Fruit fly (Drosophila melanogaster) whole organism, pupa: ENCODE data around the gene mRF1.

Experiments used
- CG12605 ChIP-seq: fragments of 200-800 bp; sonication (Bioruptor generic); IDR thresholded peaks from 2 replicates; pipeline ENCODE4 v1.3.6; 2022; ENCODE audit warnings: missing biosample characterization, missing genetic modification characterization
- CG32121 ChIP-seq: fragments of 200-800 bp; sonication (Bioruptor generic); IDR thresholded peaks from 2 replicates; pipeline ENCODE4 v1.3.6; 2022; ENCODE audit warnings: missing biosample characterization, missing genetic modification characterization
- CG8159 ChIP-seq: fragments of 200-800 bp; sonication (Bioruptor generic); optimal IDR thresholded peaks from 3 replicates; lab custom pipeline; 2018; ENCODE audit warnings: missing biosample characterization, mild to moderate bottlenecking, missing genetic modification characterization, moderate library complexity
- EcR ChIP-seq: fragments of 200-800 bp; sonication (Bioruptor generic); optimal IDR thresholded peaks from 3 replicates; lab custom pipeline; 2019; ENCODE audit warnings: missing biosample characterization, missing genetic modification characterization, mild to moderate bottlenecking, moderate library complexity, missing genetic modification reagents
- rn ChIP-seq: fragments of 200-800 bp; sonication (Bioruptor generic); IDR thresholded peaks from 2 replicates; pipeline ENCODE4 v1.3.6; 2022; ENCODE audit warnings: missing biosample characterization, missing genetic modification characterization

DNA sequence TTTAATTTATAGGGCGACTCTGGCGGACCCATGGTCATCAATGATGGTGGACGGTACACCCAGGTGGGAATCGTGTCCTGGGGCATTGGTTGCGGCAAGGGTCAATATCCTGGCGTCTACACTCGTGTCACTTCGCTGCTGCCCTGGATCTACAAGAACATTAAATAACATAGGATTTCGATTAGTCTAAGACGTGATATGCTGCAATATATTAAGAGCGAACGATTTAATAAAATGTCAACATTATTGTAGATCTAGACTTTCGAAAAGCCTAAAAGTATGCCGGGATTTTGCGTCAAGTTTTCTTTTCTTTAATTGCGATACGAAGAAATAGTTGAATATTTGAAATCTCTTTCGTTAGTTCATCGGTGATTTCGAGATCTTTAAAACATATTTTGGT, 37.4 kb downstream of the mRF1 start, which contains the start of gene Naa20B:
- TF ChIP-seq EcR (GFP tag; lab: Kevin White, UChicago) (no peak), CG8159 (tag; lab: Kevin White, UChicago) (no peak), CG12605 (GFP tag; lab: Robert Waterston, UW) (no peak), CG32121 (GFP tag; lab: Robert Waterston, UW) (no peak), rn (no peak)
